Worm (Caenorhabditis elegans) whole organism, L4 larva: ENCODE data around the gene C50E3.5.

Experiments used
- D1046.2 ChIP-seq: fragments of 200-800 bp; sonication (Bioruptor generic); IDR thresholded peaks from 2 replicates; pipeline ENCODE4 v1.3.6; 2022; ENCODE audit warnings: missing genetic modification characterization, missing compliant biosample characterization
- F37D6.2 ChIP-seq: sonication (generic microtip); optimal IDR thresholded peaks from 2 replicates; lab custom pipeline; 2016; ENCODE audit warnings: mild to moderate bottlenecking, missing genetic modification characterization, missing compliant biosample characterization
- R02D3.7 ChIP-seq: fragments of 150-350 bp; sonication (generic microtip); optimal IDR thresholded peaks from 3 replicates; lab custom pipeline; 2014; ENCODE audit warnings: missing biosample characterization, missing genetic modification characterization
- Y48G9A.11 ChIP-seq: fragments of 200-800 bp; sonication (Bioruptor generic); IDR thresholded peaks from 2 replicates; pipeline ENCODE4 v1.3.6; 2022; ENCODE audit warnings: missing genetic modification reagents, missing genetic modification characterization, missing compliant biosample characterization
- aha-1 ChIP-seq: fragments of 150-350 bp; peaks from one replicate; lab custom pipeline; 2014; ENCODE audit warnings: missing biosample characterization, missing genetic modification characterization
- arid-1 ChIP-seq: fragments of 200-800 bp; sonication (Bioruptor generic); conservative IDR thresholded peaks from 2 replicates; pipeline ENCODE4 v1.3.6; 2022; ENCODE audit warnings: missing genetic modification reagents, missing genetic modification characterization, missing compliant biosample characterization
- ceh-32 ChIP-seq: sonication (generic microtip); optimal IDR thresholded peaks from 2 replicates; lab custom pipeline; 2016; ENCODE audit warnings: mild to moderate bottlenecking, missing genetic modification characterization, missing compliant biosample characterization; ENCODE audit not compliant: poor library complexity
- ceh-62 ChIP-seq: sonication (generic microtip); optimal IDR thresholded peaks from 2 replicates; lab custom pipeline; 2017; ENCODE audit warnings: missing biosample characterization, missing genetic modification characterization
- ces-1 ChIP-seq: fragments of 150-350 bp; sonication (generic microtip); optimal IDR thresholded peaks from 4 replicates; lab custom pipeline; 2014; ENCODE audit warnings: missing biosample characterization, missing genetic modification reagents, missing genetic modification characterization
- cey-2 ChIP-seq: sonication (generic microtip); optimal IDR thresholded peaks from 3 replicates; lab custom pipeline; 2017; ENCODE audit warnings: missing genetic modification characterization, mild to moderate bottlenecking, missing compliant biosample characterization, antibody characterized with exemption, borderline replicate concordance; ENCODE audit not compliant: insufficient read depth
- ctbp-1 ChIP-seq: fragments of 200-800 bp; sonication (Bioruptor generic); IDR thresholded peaks from 2 replicates; pipeline ENCODE4 v1.3.6; 2022; ENCODE audit warnings: missing genetic modification reagents, missing genetic modification characterization, missing compliant biosample characterization
- daf-19 ChIP-seq: fragments of 200-800 bp; sonication (Bioruptor generic); conservative IDR thresholded peaks from 2 replicates; pipeline ENCODE4 v1.3.6; 2022; ENCODE audit warnings: missing genetic modification characterization, missing compliant biosample characterization
- dmd-6 ChIP-seq: fragments of 200-800 bp; sonication (Bioruptor generic); IDR thresholded peaks from 2 replicates; pipeline ENCODE4 v1.3.6; 2022; ENCODE audit warnings: missing genetic modification reagents, missing genetic modification characterization, missing compliant biosample characterization
- egl-43 ChIP-seq: fragments of 200-800 bp; sonication (Bioruptor generic); IDR thresholded peaks from 2 replicates; pipeline ENCODE4 v1.3.6; 2022; ENCODE audit warnings: missing genetic modification reagents, missing genetic modification characterization, missing compliant biosample characterization
- fkh-10 ChIP-seq: fragments of 150-350 bp; optimal IDR thresholded peaks from 2 replicates; lab custom pipeline; 2014; ENCODE audit warnings: missing biosample characterization, missing genetic modification reagents, missing genetic modification characterization
- jun-1 ChIP-seq: fragments of 150-350 bp; optimal IDR thresholded peaks from 2 replicates; lab custom pipeline; 2014; ENCODE audit warnings: missing biosample characterization, missing genetic modification reagents, missing genetic modification characterization
- lin-38 ChIP-seq: fragments of 200-800 bp; sonication (Bioruptor generic); IDR thresholded peaks from 2 replicates; pipeline ENCODE4 v1.3.6; 2022; ENCODE audit warnings: missing genetic modification reagents, missing genetic modification characterization, missing compliant biosample characterization
- nhr-10 ChIP-seq: fragments of 150-350 bp; optimal IDR thresholded peaks from 2 replicates; lab custom pipeline; 2014; ENCODE audit warnings: missing biosample characterization, missing genetic modification characterization
- nhr-111 ChIP-seq: fragments of 200-800 bp; sonication (Bioruptor generic); optimal IDR thresholded peaks from 2 replicates; lab custom pipeline; 2018; ENCODE audit warnings: mild to moderate bottlenecking, missing genetic modification characterization, missing compliant biosample characterization
- nhr-41 ChIP-seq: fragments of 200-800 bp; sonication (Bioruptor generic); IDR thresholded peaks from 2 replicates; pipeline ENCODE4 v1.3.6; 2022; ENCODE audit warnings: missing genetic modification reagents, missing genetic modification characterization, missing compliant biosample characterization
- nhr-48 ChIP-seq: sonication (generic microtip); optimal IDR thresholded peaks from 2 replicates; lab custom pipeline; 2016; ENCODE audit warnings: mild to moderate bottlenecking, missing genetic modification characterization, missing compliant biosample characterization
- nhr-6 ChIP-seq: fragments of 150-350 bp; optimal IDR thresholded peaks from 2 replicates; lab custom pipeline; 2014; ENCODE audit warnings: missing biosample characterization, missing genetic modification characterization
- nhr-76 ChIP-seq: fragments of 150-350 bp; optimal IDR thresholded peaks from 2 replicates; lab custom pipeline; 2014; ENCODE audit warnings: missing biosample characterization, missing genetic modification characterization
- tag-97 ChIP-seq: fragments of 200-800 bp; sonication (Bioruptor generic); IDR thresholded peaks from 2 replicates; pipeline ENCODE4 v1.3.6; 2022; ENCODE audit warnings: missing genetic modification characterization, missing compliant biosample characterization
- unc-62 ChIP-seq, 3 experiments: fragments of 150-350 bp in 1 of 3; sonication (generic microtip); optimal IDR thresholded peaks in 2 of 3; peaks in 1 of 3; 1 replicate in 1 of 3; 2 replicates in 2 of 3; lab custom pipeline; 2014 to 2017; ENCODE audit warnings: missing biosample characterization in 3 of 3, missing genetic modification characterization in 3 of 3, missing genetic modification reagents in 3 of 3, missing genotype in 1 of 3
- zfp-2 ChIP-seq: sonication (generic microtip); optimal IDR thresholded peaks from 2 replicates; lab custom pipeline; 2016; ENCODE audit warnings: mild to moderate bottlenecking, missing genetic modification characterization, missing compliant biosample characterization
- zfp-3 ChIP-seq: fragments of 200-800 bp; sonication (Bioruptor generic); conservative IDR thresholded peaks from 2 replicates; pipeline ENCODE4 v1.3.6; 2022; ENCODE audit warnings: missing genetic modification reagents, missing genetic modification characterization, missing compliant biosample characterization

C50E3.5 gene

DNA sequence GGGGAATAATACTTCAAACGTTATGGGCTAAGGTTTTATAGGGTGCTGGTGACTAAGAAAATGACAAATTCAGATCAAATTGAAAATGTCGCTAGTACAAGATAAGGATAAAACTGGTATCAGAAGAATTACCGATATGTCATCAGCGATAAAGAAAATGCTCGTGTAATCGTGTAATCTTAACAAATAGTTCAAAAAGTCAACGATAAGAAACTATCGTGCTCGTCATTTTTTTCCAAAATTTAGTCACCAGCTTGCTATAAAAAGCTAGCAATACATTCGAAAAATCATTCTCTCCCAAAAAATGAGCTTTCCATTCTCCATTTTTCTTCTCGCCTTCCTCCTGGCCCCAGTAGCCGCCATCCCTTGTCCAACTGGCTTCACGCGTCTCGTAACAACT is 50.0 kb downstream of the C50E3.5 start, which contains the start of gene clec-45:
Gene clec-45, plus strand, starts transcription at position 301 of the 400 bp plus-strand sequence.
- TF ChIP-seq nhr-48 (tag; lab: Kevin White, UChicago), result no peak

ce11 chrV:7639356-7639755 is 51.6 kb downstream of the C50E3.5 start:
- TF ChIP-seq unc-62 (GFP tag; optimal IDR thresholded peaks at IDR 0.05 in 1 of 2; lab: Kevin White, UChicago) (peak in 1 of 2 experiments; percentile 76), unc-62 (tag; optimal IDR thresholded peaks at IDR 0.05; lab: Kevin White, UChicago) (no peak), aha-1 (peak; percentile 78), zfp-3 (GFP tag; lab: Robert Waterston, UW) (no peak), ceh-32 (tag; lab: Kevin White, UChicago) (no peak)

DNA sequence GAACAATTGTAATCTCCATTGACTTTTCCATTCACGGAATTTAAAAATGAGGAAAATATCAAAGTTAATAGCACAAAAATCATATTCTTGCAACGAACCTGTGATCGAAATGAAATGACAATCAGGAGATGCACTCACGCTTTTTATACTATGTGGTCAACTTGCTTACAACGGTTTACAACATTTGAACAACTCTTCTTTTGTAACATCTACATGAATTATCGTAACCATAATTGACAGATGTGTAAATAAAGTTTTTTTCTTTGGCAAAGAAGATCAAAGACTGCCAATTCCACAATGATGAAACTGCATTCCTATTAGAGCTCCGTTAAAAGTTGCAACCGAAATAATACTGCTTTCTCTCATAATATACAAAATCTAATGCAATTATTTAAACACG is 52.0 kb downstream of the C50E3.5 start, which contains the start of gene F07C4.10:
Gene F07C4.10, minus strand, starts transcription at position 101 of the 400 bp plus-strand sequence.
- TF ChIP-seq D1046.2 (GFP tag; lab: Robert Waterston, UW), result no peak
- TF ChIP-seq dmd-6, result no peak
- TF ChIP-seq R02D3.7, result no peak
- TF ChIP-seq nhr-10 (tag; lab: Kevin White, UChicago), result no peak

DNA sequence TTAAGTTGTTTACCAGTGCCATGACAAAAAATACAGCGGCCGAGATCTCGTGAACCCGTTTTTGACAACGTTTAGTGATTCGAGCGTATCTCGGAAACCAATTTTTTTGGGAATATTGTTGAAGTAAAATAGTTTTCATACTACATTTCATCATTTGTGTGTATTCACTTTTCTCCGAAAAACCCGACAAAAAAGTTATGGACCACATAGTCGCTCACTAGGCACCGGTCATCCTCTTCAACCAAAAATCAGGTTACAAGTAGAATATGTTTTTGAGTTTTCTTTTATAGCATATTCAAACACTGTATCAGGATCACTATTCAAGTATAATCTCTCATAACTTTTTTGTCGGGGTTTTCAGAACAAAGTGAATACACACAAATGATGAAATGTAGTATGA is 53.9 kb downstream of the C50E3.5 start:
- TF ChIP-seq unc-62 (GFP tag; optimal IDR thresholded peaks at IDR 0.05 in 1 of 2; lab: Kevin White, UChicago), result peak in 1 of 2 experiments; percentile 92
- no peak for TF ChIP-seq unc-62 (tag; optimal IDR thresholded peaks at IDR 0.05; lab: Kevin White, UChicago)
- TF ChIP-seq ces-1 (GFP tag; lab: Kevin White, UChicago), result no peak

DNA sequence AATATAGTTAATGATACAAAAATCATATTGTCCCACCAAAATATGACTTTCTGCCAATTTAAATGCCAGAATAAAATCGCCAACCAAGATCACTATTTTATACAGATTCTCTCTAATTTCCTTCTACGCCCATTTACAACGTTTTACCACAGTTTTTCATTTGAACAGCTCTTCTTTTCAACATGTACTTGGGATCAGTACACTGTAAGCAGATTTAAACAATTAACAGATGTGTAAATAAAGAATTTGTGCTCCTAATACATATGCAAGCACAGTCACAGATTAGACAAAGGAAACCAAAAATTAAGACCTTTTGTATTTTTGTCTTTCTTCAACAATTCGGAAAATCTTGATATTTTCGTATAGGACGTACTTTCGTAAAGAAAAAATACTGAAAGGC is 55.6 kb downstream of the C50E3.5 start, which contains the start of gene F07C4.11:
Gene F07C4.11, minus strand, starts transcription at position 101 of the 400 bp plus-strand sequence.
- no peak for TF ChIP-seq nhr-6 (tag; lab: Kevin White, UChicago)
- no peak for TF ChIP-seq nhr-76
- TF ChIP-seq fkh-10, result no peak
- no peak for TF ChIP-seq cey-2 (tag; lab: Kevin White, UChicago)
- TF ChIP-seq tag-97 (GFP tag; lab: Robert Waterston, UW), result no peak
- no peak for TF ChIP-seq ceh-62
- TF ChIP-seq daf-19, result no peak
- TF ChIP-seq arid-1 (GFP tag; lab: Robert Waterston, UW), result no peak
- TF ChIP-seq F37D6.2 (tag; lab: Kevin White, UChicago), result no peak
- TF ChIP-seq ctbp-1 (GFP tag; lab: Robert Waterston, UW), result no peak
- TF ChIP-seq egl-43 (GFP tag; lab: Robert Waterston, UW), result no peak
- no peak for TF ChIP-seq nhr-41
- no peak for TF ChIP-seq zfp-2 (tag; lab: Kevin White, UChicago)
- no peak for TF ChIP-seq nhr-111
- no peak for TF ChIP-seq jun-1
- TF ChIP-seq Y48G9A.11 (GFP tag; lab: Robert Waterston, UW), result no peak
- TF ChIP-seq unc-62 (GFP tag; optimal IDR thresholded peaks at IDR 0.05 in 1 of 2; lab: Kevin White, UChicago), result no peak
- no peak for TF ChIP-seq unc-62 (tag; optimal IDR thresholded peaks at IDR 0.05; lab: Kevin White, UChicago)
- TF ChIP-seq lin-38, result no peak
- TF ChIP-seq, all 104 proteins: peak for 0
